5 worm cellular contexts compared by ENCODE assay signal in genomic region chrIII:9110270-9110669, ce11.
TF ChIP-seq lines count a peak whose summit lies in the region.

No protein-coding gene starts in this region.

TF ChIP-seq in whole organism, L1 larva, 84 proteins besides CTCF, POLR2A, EP300 and RAD21:
- TF ChIP-seq nhr-85 (tag; lab: Kevin White, UChicago) (peak; percentile 53), elt-2 (tag; optimal IDR thresholded peaks at IDR 0.05; lab: Kevin White, UChicago) (peak; percentile 28), pqm-1 (tag; optimal IDR thresholded peaks at IDR 0.05; lab: Kevin White, UChicago) (no peak), nhr-19 (GFP tag; conservative IDR thresholded peaks at IDR 0.05; lab: Robert Waterston, UW) (no peak), rnt-1 (tag; optimal IDR thresholded peaks at IDR 0.05; lab: Kevin White, UChicago) (no peak), blmp-1 (tag; optimal IDR thresholded peaks at IDR 0.05; lab: Kevin White, UChicago) (peak; percentile 46), lin-14 (GFP tag; optimal IDR thresholded peaks at IDR 0.05; lab: Kevin White, UChicago) (peak; percentile 22), hlh-17 (GFP tag; optimal IDR thresholded peaks at IDR 0.05; lab: Kevin White, UChicago; ENCODE audit: borderline replicate concordance) (no peak), swsn-7 (tag; optimal IDR thresholded peaks at IDR 0.05; lab: Kevin White, UChicago) (no peak), ceh-63 (GFP tag; optimal IDR thresholded peaks at IDR 0.05; lab: Kevin White, UChicago) (no peak), sup-37 (GFP tag; optimal IDR thresholded peaks at IDR 0.05; lab: Kevin White, UChicago) (no peak), ces-1 (GFP tag; optimal IDR thresholded peaks at IDR 0.05; lab: Kevin White, UChicago) (no peak), C34B4.2 (tag; optimal IDR thresholded peaks at IDR 0.05; lab: Kevin White, UChicago) (no peak)

TF ChIP-seq in whole organism, L2 larva, 48 proteins besides CTCF, POLR2A, EP300 and RAD21:
- TF ChIP-seq ceh-16 (tag; optimal IDR thresholded peaks at IDR 0.05; lab: Kevin White, UChicago) (peak; percentile 81), lsy-2 (tag; optimal IDR thresholded peaks at IDR 0.05; lab: Kevin White, UChicago) (no peak)

TF ChIP-seq in whole organism, L3 larva, 47 proteins besides CTCF, POLR2A, EP300 and RAD21:
- TF ChIP-seq nhr-43 (tag; optimal IDR thresholded peaks at IDR 0.05; lab: Kevin White, UChicago; ENCODE audit: poor library complexity, severe bottlenecking) (no peak), elt-2 (tag; optimal IDR thresholded peaks at IDR 0.05; lab: Kevin White, UChicago) (peak; percentile 46), ceh-28 (tag; optimal IDR thresholded peaks at IDR 0.05; lab: Kevin White, UChicago) (no peak), nhr-25 (tag; optimal IDR thresholded peaks at IDR 0.05; lab: Kevin White, UChicago) (peak; percentile 17)
TF ChIP-seq in whole organism, L3 larva: peak in this region for 2.

TF ChIP-seq in whole organism, L4 larva, 104 proteins besides CTCF, POLR2A, EP300 and RAD21:
- TF ChIP-seq nhr-237 (tag; optimal IDR thresholded peaks at IDR 0.05; lab: Kevin White, UChicago) (no peak), aha-1 (tag; lab: Kevin White, UChicago) (peak; percentile 31), Y75B8A.6 (GFP tag; IDR thresholded peaks at IDR 0.05; lab: Robert Waterston, UW) (no peak), nhr-111 (GFP tag; optimal IDR thresholded peaks at IDR 0.05; lab: Kevin White, UChicago) (no peak), daf-16 (GFP tag; optimal IDR thresholded peaks at IDR 0.05; lab: Kevin White, UChicago) (no peak), daf-16 (tag; optimal IDR thresholded peaks at IDR 0.05; lab: Kevin White, UChicago) (peak; percentile 37), arid-1 (GFP tag; conservative IDR thresholded peaks at IDR 0.05; lab: Robert Waterston, UW) (no peak), ceh-82 (tag; optimal IDR thresholded peaks at IDR 0.05; lab: Kevin White, UChicago) (no peak), rbr-2 (tag; optimal IDR thresholded peaks at IDR 0.05; lab: Kevin White, UChicago) (no peak)

TF ChIP-seq in whole organism, young adult, 124 proteins besides CTCF, POLR2A, EP300 and RAD21:
- TF ChIP-seq xnd-1 (tag; optimal IDR thresholded peaks at IDR 0.05; lab: Kevin White, UChicago) (peak; percentile 42), rcor-1 (GFP tag; IDR thresholded peaks at IDR 0.05; lab: Robert Waterston, UW) (0 out of 2 replicates have a peak, but pooled peaks have one; percentile 10), madf-8 (GFP tag; conservative IDR thresholded peaks at IDR 0.05; lab: Robert Waterston, UW) (peak; percentile 4; the same call in 1 of the 2 replicates), F52B5.7 (tag; optimal IDR thresholded peaks at IDR 0.05; lab: Kevin White, UChicago) (no peak), efl-1 (GFP tag; optimal IDR thresholded peaks at IDR 0.05; lab: Kevin White, UChicago) (peak; percentile 62), madf-6 (GFP tag; IDR thresholded peaks at IDR 0.05; lab: Robert Waterston, UW) (peak; percentile 77), C17E4.6 (GFP tag; IDR thresholded peaks at IDR 0.05; lab: Robert Waterston, UW) (no peak)
